Fruit fly (Drosophila melanogaster) whole organism, wandering third instar larva: ENCODE data around the gene CG8562.

Experiments used
- Abd-B ChIP-seq: fragments of >200 bp; optimal IDR thresholded peaks from 2 replicates; lab custom pipeline; 2017; ENCODE audit warnings: missing biosample characterization, missing genetic modification characterization
- CG32264 ChIP-seq: fragments of 200-800 bp; sonication (Bioruptor generic); optimal IDR thresholded peaks from 2 replicates; lab custom pipeline; 2016; ENCODE audit warnings: missing biosample characterization, missing genetic modification characterization
- Hnf4 ChIP-seq: fragments of 200-800 bp; sonication (Bioruptor generic); optimal IDR thresholded peaks from 2 replicates; lab custom pipeline; 2016; ENCODE audit warnings: missing biosample characterization, mild to moderate bottlenecking, missing genetic modification characterization
- Mio ChIP-seq: sonication (Bioruptor generic); optimal IDR thresholded peaks from 2 replicates; lab custom pipeline; 2016; ENCODE audit warnings: missing biosample characterization, missing genetic modification characterization
- OdsH ChIP-seq: fragments of 200-800 bp; sonication (Bioruptor generic); optimal IDR thresholded peaks from 2 replicates; lab custom pipeline; 2016; ENCODE audit warnings: missing biosample characterization, mild to moderate bottlenecking, missing genetic modification characterization
- Vsx2 ChIP-seq: fragments of 200-300, 225-300 bp; sonication (Bioruptor generic); optimal IDR thresholded peaks from 2 replicates; lab custom pipeline; 2018; ENCODE audit warnings: missing biosample characterization, missing genetic modification characterization; ENCODE audit not compliant: partially characterized antibody
- h ChIP-seq: fragments of 200-800 bp; sonication (Bioruptor generic); optimal IDR thresholded peaks from 3 replicates; lab custom pipeline; 2016; ENCODE audit warnings: missing biosample characterization, mild to moderate bottlenecking, missing genetic modification characterization
- pan ChIP-seq: fragments of >200 bp; optimal IDR thresholded peaks from 2 replicates; lab custom pipeline; 2017
- sage ChIP-seq: fragments of 200-800 bp; sonication (Bioruptor generic); optimal IDR thresholded peaks from 2 replicates; lab custom pipeline; 2016; ENCODE audit warnings: missing biosample characterization, mild to moderate bottlenecking, missing genetic modification characterization
- sv ChIP-seq: fragments of 200-800 bp; sonication (Bioruptor generic); optimal IDR thresholded peaks from 3 replicates; lab custom pipeline; 2016; ENCODE audit warnings: missing biosample characterization, missing genetic modification characterization
- woc ChIP-seq: sonication (Bioruptor generic); optimal IDR thresholded peaks from 2 replicates; lab custom pipeline; 2016; ENCODE audit warnings: missing biosample characterization, mild to moderate bottlenecking, missing genetic modification characterization

DNA sequence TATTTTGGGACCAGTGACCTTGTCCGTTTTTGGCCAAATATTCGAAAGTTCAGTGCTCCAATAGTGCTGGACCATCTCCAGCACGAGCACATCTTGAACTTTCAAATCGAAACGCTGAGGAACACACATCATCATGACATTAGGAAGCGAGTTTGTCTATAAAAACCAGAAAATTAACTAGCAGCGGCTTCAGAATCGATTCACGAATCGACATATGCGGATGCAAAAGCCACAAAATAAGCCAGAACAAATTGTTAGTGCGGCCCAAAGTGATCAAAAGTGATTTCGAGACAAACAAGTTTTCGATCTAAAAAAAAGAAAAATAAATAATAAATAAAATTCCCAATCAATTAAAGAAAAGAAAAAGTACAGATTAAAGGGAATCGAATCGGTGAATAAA is 7.6 kb upstream of the CG8562 start, which contains the start of gene CG8563:
- no peak for TF ChIP-seq sv
- no peak for TF ChIP-seq Abd-B
- no peak for TF ChIP-seq OdsH (GFP tag; lab: Kevin White, UChicago)
- no peak for TF ChIP-seq Vsx2
- no peak for TF ChIP-seq Hnf4 (GFP tag; lab: Kevin White, UChicago)
- no peak for TF ChIP-seq CG32264 (GFP tag; lab: Kevin White, UChicago)
- no peak for TF ChIP-seq sage (GFP tag; lab: Kevin White, UChicago)
- TF ChIP-seq woc (GFP tag; lab: Kevin White, UChicago): no peak
- no peak for TF ChIP-seq pan (lab: Kevin White, UChicago)
- TF ChIP-seq Mio (GFP tag; lab: Kevin White, UChicago): no peak
- no peak for TF ChIP-seq h
